Fruit fly (Drosophila melanogaster): ENCODE measurements around the gene Nop56.

The Nop56 gene

DNA sequence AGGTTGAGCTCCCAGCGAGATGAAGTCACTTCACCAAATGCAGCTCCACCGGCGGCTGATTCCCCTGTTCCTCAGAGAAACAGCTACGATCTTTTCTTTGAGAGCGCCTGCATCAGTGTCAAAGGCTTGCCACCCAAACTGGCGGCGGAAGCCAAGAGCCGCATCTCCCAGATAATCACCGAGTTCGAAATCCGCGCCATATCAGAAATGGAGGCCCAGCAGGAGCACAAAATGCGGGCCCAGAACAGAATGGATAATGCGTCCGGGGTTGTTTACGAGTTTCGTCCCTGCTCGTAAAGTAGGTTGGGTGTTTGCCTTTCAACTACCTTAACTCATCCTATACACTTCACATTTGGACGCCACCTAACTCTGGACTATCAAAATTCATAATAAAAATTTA, 39.1 kb downstream of the Nop56 start, which contains the start of gene Gpdh3:
Gene Gpdh3, plus strand, starts transcription at position 301 of the 400 bp plus-strand sequence.
- TF ChIP-seq Myc (optimal IDR thresholded peaks at IDR 0.05) (no peak), ttk (optimal IDR thresholded peaks at IDR 0.05) (no peak), insv (optimal IDR thresholded peaks at IDR 0.05) (no peak), Sin3A (optimal IDR thresholded peaks at IDR 0.05) (no peak), psq (optimal IDR thresholded peaks at IDR 0.05) (no peak), h (optimal IDR thresholded peaks at IDR 0.05) (no peak)

DNA sequence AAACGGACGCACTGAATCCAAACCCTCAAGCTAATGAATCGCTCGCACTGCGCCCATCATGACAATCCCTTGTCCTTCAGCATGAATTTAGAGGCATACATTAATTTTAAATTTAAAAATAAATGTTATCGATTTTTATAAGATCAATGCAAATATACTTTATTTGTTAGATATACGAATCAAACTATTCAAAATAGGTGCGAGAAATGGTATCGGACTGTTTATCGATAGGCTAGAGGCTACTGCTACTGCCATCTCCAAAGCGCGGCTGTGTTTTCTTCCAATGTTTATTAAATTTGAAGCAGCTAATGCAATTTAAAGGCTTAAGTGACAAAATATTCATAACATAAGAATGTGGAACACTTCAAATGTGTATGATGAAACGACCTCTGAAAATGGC, 39.8 kb downstream of the Nop56 start, which contains the start of gene CG43342:
Gene CG43342, plus strand, starts transcription at position 264 of the 400 bp plus-strand sequence.
- TF ChIP-seq psq (optimal IDR thresholded peaks at IDR 0.05) (no peak), h (optimal IDR thresholded peaks at IDR 0.05) (no peak), insv (optimal IDR thresholded peaks at IDR 0.05) (no peak), ttk (optimal IDR thresholded peaks at IDR 0.05) (no peak), Sin3A (optimal IDR thresholded peaks at IDR 0.05) (no peak), Myc (optimal IDR thresholded peaks at IDR 0.05) (no peak)

DNA sequence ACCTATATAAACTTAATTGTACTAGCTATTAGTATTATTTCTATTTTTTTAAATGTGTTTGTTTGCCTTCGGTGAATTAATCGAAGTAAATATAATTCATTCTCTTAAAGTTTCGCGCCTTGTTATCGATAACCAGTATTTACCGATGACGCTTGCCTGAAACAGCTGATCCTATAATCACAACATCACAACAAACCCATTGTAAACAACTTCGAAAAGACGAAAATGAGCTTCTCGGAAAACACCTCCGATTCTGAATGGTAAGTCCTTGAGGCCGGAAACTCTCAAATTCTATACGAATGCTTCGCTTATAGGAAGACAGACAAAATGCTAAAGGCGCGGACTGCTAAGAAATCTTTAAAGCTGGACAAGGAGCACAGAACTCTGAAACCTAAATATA, 40.9 kb downstream of the Nop56 start, which contains the start of gene CG34149:
Gene CG34149, plus strand, starts transcription at position 187 of the 400 bp plus-strand sequence.
- TF ChIP-seq Myc (optimal IDR thresholded peaks at IDR 0.05) (no peak), psq (optimal IDR thresholded peaks at IDR 0.05) (no peak), insv (optimal IDR thresholded peaks at IDR 0.05) (no peak), h (optimal IDR thresholded peaks at IDR 0.05) (no peak), Sin3A (optimal IDR thresholded peaks at IDR 0.05) (no peak), ttk (optimal IDR thresholded peaks at IDR 0.05) (no peak)

DNA sequence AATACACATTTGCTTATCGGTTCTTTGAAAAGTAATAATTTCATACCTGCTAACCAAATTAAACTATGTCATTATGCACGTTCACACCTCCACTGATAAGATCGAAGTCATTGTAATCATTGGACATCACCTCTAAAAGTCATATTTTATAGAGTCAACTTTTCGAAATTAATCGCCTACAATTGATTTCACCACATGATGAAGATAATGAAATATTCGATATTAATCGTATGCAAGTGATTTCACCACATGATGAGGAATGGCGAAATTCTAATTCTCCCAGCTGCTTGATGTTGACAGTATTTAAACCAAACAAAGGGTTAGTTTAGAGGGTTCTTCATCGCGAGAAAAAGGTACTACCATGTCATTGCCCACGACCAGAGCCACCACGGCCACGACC, 45.2 kb downstream of the Nop56 start, which contains the start of gene CG18596:
Gene CG18596, plus strand, starts transcription at position 250 of the 400 bp plus-strand sequence.
- TF ChIP-seq Sin3A (optimal IDR thresholded peaks at IDR 0.05), result no peak
- no peak for TF ChIP-seq psq (optimal IDR thresholded peaks at IDR 0.05)
- no peak for TF ChIP-seq h (optimal IDR thresholded peaks at IDR 0.05)
- no peak for TF ChIP-seq Myc (optimal IDR thresholded peaks at IDR 0.05)
- no peak for TF ChIP-seq ttk (optimal IDR thresholded peaks at IDR 0.05)

DNA sequence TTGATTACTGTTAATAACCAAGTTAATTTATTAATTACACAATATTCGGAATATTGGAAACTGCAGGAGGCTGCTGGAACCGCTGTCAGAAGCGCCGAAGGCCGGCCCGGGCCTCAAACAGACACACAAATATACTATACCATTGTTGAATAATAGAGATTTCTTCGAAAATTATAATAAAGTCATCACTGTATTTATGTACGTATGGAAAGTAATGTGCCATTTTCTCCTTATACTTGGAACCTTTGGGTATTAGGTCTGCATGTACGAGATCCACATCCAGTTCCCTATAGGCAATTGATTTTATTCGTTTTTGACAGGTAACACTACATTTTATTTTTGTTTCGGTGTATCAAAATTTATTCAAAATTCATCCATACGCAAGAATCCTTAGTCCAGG, 48.3 kb downstream of the Nop56 start, which contains the start of gene CG7069:
Gene CG7069, plus strand, starts transcription at position 301 of the 400 bp plus-strand sequence.
- TF ChIP-seq insv (optimal IDR thresholded peaks at IDR 0.05), result no peak
- TF ChIP-seq psq (optimal IDR thresholded peaks at IDR 0.05), result no peak
- no peak for TF ChIP-seq Myc (optimal IDR thresholded peaks at IDR 0.05)
- TF ChIP-seq h (optimal IDR thresholded peaks at IDR 0.05), result no peak
- no peak for TF ChIP-seq ttk (optimal IDR thresholded peaks at IDR 0.05)
- no peak for TF ChIP-seq Sin3A (optimal IDR thresholded peaks at IDR 0.05)
